Worm (Caenorhabditis elegans): ENCODE results near the gene best-22.

The best-22 gene

DNA sequence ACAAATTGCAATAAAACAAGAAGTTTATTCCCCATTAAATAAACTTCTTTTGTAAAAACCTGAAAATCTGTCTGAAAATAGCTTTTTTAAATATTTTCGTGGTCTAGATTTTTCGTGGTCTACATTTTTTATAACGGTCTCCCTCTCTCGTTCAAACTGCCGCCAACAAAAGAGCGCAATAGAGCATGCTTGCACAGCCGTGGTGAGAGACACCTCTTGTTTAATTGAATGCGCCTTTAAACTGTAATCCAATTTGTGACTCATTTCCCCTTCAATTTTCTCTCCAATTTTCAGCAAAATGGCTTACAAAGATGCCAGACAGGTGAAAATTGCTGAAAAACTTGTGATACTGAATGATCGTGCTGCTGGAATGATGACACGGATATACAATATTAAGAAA, 54.4 kb downstream of the best-22 start, which contains the start of gene gex-3 (continued):
- TF ChIP-seq F49E8.2 (tag; optimal IDR thresholded peaks at IDR 0.05; ENCODE audit: borderline replicate concordance) (peak; percentile 31), tra-1 (GFP tag; IDR thresholded peaks at IDR 0.05) (no peak), mxl-3 (GFP tag; optimal IDR thresholded peaks at IDR 0.05) (peak; percentile 28), F44E2.7 (GFP tag; IDR thresholded peaks at IDR 0.05) (no peak), hlh-30 (tag; optimal IDR thresholded peaks at IDR 0.05; ENCODE audit: insufficient read depth) (peak; percentile 82), nhr-48 (tag; optimal IDR thresholded peaks at IDR 0.05) (no peak)

Measured in whole organism, L4 larva.